Worm (Caenorhabditis elegans): ENCODE data around the gene Y51A2B.9.

Gene Y51A2B.9

DNA sequence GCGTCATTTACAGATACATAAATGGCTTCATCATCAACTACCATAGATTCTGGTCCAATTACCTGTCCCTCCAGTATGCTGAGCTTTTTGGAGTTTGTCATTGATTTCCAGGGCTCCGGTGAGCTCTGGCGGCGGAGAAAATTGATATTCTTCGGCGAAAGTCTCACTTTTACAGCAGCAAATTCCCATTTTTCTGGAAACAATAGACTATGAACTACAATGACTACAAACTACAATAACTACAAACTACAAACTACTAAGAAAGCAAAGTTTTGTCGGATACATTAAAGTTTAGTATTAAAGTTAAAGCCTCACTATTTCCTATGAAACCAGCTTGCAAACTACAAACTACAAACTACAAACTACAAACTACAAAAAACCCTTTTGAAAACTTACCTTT, 39.8 kb downstream of the Y51A2B.9 start, which contains the start of gene C08E8.2:
TSS of gene C08E8.2 (minus strand) at position 101 of the 400 bp plus-strand sequence.
- TF ChIP-seq ceh-6 (GFP tag; optimal IDR thresholded peaks at IDR 0.05) = no peak
- no peak for TF ChIP-seq pat-9 (tag; optimal IDR thresholded peaks at IDR 0.05)
- no peak for TF ChIP-seq ama-1 (optimal IDR thresholded peaks at IDR 0.05)
- TF ChIP-seq C38D4.7 (GFP tag; optimal IDR thresholded peaks at IDR 0.05) = no peak
- no peak for TF ChIP-seq sox-4 (tag; optimal IDR thresholded peaks at IDR 0.05)
- TF ChIP-seq ceh-30 (tag; optimal IDR thresholded peaks at IDR 0.05) = no peak
- TF ChIP-seq sox-2 (GFP tag; IDR thresholded peaks at IDR 0.05) = no peak
- no peak for TF ChIP-seq ceh-34 (tag; optimal IDR thresholded peaks at IDR 0.05)
- no peak for TF ChIP-seq pha-4 (tag; optimal IDR thresholded peaks at IDR 0.05)
- no peak for TF ChIP-seq madf-2 (tag; optimal IDR thresholded peaks at IDR 0.05)
- TF ChIP-seq K09A11.1 (tag; optimal IDR thresholded peaks at IDR 0.05; ENCODE audit: insufficient read depth) = no peak
- no peak for TF ChIP-seq pag-3 (tag; optimal IDR thresholded peaks at IDR 0.05; ENCODE audit: borderline replicate concordance)
- TF ChIP-seq ceh-2 (tag; optimal IDR thresholded peaks at IDR 0.05) = no peak
- TF ChIP-seq dmd-4 (tag; optimal IDR thresholded peaks at IDR 0.05; ENCODE audit: borderline replicate concordance) = no peak
- TF ChIP-seq ceh-31 (tag; optimal IDR thresholded peaks at IDR 0.05) = no peak
- TF ChIP-seq fax-1 (tag; optimal IDR thresholded peaks at IDR 0.05) = no peak
- TF ChIP-seq ceh-19 (GFP tag; optimal IDR thresholded peaks at IDR 0.05) = no peak

DNA sequence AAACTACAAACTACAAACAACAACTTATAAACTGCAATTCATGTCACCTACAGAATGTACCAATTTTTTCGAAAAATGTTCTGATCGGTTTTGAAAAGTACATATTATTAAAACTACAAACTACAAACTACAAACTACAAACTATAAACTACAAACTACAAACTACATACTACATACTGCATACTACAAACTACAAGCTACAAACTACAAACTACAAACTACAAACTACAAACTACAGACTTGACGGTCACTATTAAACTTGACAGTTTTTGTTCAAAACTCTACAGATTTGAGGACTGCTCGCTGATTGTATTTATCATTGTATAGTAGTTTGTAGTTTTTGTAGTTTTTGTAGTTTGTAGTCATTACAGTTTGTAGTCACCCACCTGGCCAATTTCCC, 41.2 kb downstream of the Y51A2B.9 start:
- TF ChIP-seq ceh-30 (tag; optimal IDR thresholded peaks at IDR 0.05) (peak; percentile 28), Y22D7AL.16 (tag; optimal IDR thresholded peaks at IDR 0.05) (no peak), hlh-8 (tag; optimal IDR thresholded peaks at IDR 0.05) (no peak)

DNA sequence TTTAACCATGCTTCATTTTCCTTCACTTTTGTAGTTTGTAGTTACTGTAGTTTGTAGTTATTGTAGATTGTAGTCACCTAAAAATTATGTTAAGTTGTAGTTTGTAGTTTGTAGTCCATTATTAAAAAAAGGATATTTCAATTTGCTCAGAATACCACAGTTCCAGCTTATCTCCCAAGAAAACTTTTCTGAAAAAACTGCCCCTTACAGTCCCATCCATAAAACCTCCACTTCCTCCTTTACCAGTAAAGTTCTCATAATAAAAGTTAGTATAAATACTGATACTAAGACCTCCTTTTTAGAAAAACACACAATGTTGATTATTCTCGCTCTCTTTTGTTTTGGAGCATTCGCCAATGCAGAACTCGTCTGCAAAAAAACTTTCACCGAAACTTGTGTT, 44.8 kb downstream of the Y51A2B.9 start, which contains the start of gene C08E8.11:
TSS of gene C08E8.11 (plus strand) at position 301 of the 400 bp plus-strand sequence.
- TF ChIP-seq C38D4.7 (GFP tag; optimal IDR thresholded peaks at IDR 0.05) (no peak), ahr-1 (tag; optimal IDR thresholded peaks at IDR 0.05) (no peak), zip-5 (tag; optimal IDR thresholded peaks at IDR 0.05) (no peak), sox-2 (GFP tag; IDR thresholded peaks at IDR 0.05) (no peak), gmeb-2 (tag; optimal IDR thresholded peaks at IDR 0.05) (no peak), sdc-2 (tag; optimal IDR thresholded peaks at IDR 0.05) (no peak), pros-1 (tag; optimal IDR thresholded peaks at IDR 0.05) (no peak), pha-4 (tag; optimal IDR thresholded peaks at IDR 0.05) (no peak), ceh-19 (GFP tag; optimal IDR thresholded peaks at IDR 0.05) (no peak), rnt-1 (tag; optimal IDR thresholded peaks at IDR 0.05) (no peak), ceh-48 (tag; optimal IDR thresholded peaks at IDR 0.05) (no peak), C08G9.2 (tag; optimal IDR thresholded peaks at IDR 0.05) (no peak), nfya-1 (tag; optimal IDR thresholded peaks at IDR 0.05) (no peak)

DNA sequence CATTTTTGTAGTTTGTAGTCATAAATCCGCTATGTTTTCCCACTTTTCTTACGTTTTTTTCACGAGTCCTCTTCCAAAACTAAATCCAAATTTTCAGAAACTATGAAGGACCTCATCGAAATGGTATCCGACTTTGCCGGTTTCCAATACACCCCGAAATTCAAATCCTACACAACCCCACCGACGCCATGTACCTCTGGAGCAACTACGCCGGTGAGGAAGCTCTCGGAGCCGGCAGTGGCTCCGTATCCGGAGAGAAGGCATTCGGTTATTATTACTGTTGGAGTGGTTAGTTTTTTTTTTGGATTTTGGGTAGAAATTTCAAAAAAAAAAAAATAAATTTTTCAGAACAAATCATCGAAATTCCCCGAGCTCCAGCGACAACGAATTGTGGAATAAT, 45.5 kb downstream of the Y51A2B.9 start, which contains the start of gene C08E8.3:
TSS of gene C08E8.3 (plus strand) at position 84 of the 400 bp plus-strand sequence.
- TF ChIP-seq ceh-18 (tag; optimal IDR thresholded peaks at IDR 0.05) (no peak), ceh-24 (tag; optimal IDR thresholded peaks at IDR 0.05) (no peak), ceh-30 (tag; optimal IDR thresholded peaks at IDR 0.05) (no peak), nhr-232 (tag; optimal IDR thresholded peaks at IDR 0.05) (no peak), mec-3 (tag; optimal IDR thresholded peaks at IDR 0.05; ENCODE audit: borderline replicate concordance) (no peak), hlh-6 (tag; optimal IDR thresholded peaks at IDR 0.05) (no peak), sdc-2 (tag; optimal IDR thresholded peaks at IDR 0.05) (no peak)

DNA sequence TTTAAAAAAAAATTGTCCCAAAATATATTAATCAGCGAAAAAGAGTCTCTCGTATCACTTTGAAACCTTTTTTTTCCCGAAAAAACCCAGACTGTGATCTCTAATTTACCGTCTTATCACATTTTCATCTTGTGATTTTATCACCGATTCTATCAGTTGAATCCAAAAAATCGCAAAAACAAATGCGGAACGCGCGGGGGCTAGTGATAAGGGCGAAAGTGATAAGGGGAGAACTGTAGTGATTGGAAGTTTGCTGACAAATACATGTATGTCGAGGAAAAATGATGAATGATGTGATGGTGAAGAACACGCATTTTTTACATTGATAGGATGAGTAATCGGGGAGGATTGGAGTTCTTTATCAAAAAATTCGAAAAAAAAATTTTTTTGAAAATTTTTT, 49.5 kb downstream of the Y51A2B.9 start:
- TF ChIP-seq elt-2 (tag; optimal IDR thresholded peaks at IDR 0.05) (peak; percentile 99), K09A11.1 (tag; optimal IDR thresholded peaks at IDR 0.05; ENCODE audit: insufficient read depth) (no peak)

Measured in whole organism, late embryonic.